Worm (Caenorhabditis elegans) whole organism, midembryonic: Measurements from ENCODE around the gene srw-54.

Source experiments
- T22C8.4 ChIP-seq: fragments of 200-800 bp; sonication (Bioruptor generic); IDR thresholded peaks from 2 replicates; pipeline ENCODE4 v1.3.6; 2022; ENCODE audit warnings: missing genetic modification characterization, missing compliant biosample characterization
- cog-1 ChIP-seq: sonication (generic microtip); optimal IDR thresholded peaks from 2 replicates; lab custom pipeline; 2016; ENCODE audit warnings: missing genetic modification characterization, missing compliant biosample characterization
- flt-1 ChIP-seq: fragments of 200-800 bp; sonication (Bioruptor generic); IDR thresholded peaks from 2 replicates; pipeline ENCODE4 v1.3.6; 2022; ENCODE audit warnings: missing genetic modification characterization, missing compliant biosample characterization
- klf-2 ChIP-seq: fragments of 200-800 bp; sonication (Bioruptor generic); conservative IDR thresholded peaks from 2 replicates; pipeline ENCODE4 v1.3.6; 2022; ENCODE audit warnings: missing genetic modification reagents, missing genetic modification characterization, missing compliant biosample characterization
- med-1 ChIP-seq: sonication (generic microtip); optimal IDR thresholded peaks from 2 replicates; lab custom pipeline; 2017; ENCODE audit warnings: missing genetic modification characterization, mild to moderate bottlenecking, missing compliant biosample characterization, antibody characterized with exemption, missing genetic modification reagents; ENCODE audit not compliant: insufficient read depth
- ref-1 ChIP-seq: fragments of 200-800 bp; sonication (Bioruptor generic); conservative IDR thresholded peaks from 2 replicates; pipeline ENCODE4 v1.3.6; 2022; ENCODE audit warnings: missing genetic modification reagents, missing genetic modification characterization, missing compliant biosample characterization
- tab-1 ChIP-seq: fragments of 200-800 bp; sonication (Bioruptor generic); IDR thresholded peaks from 2 replicates; pipeline ENCODE4 v1.3.6; 2022; ENCODE audit warnings: missing genetic modification characterization, missing compliant biosample characterization
- ztf-23 ChIP-seq: fragments of 200-800 bp; sonication (Bioruptor generic); IDR thresholded peaks from 2 replicates; pipeline ENCODE4 v1.3.6; 2022; ENCODE audit warnings: missing genetic modification reagents, missing genetic modification characterization, missing compliant biosample characterization
- ztf-29 ChIP-seq: fragments of 200-800 bp; sonication (Bioruptor generic); IDR thresholded peaks from 2 replicates; pipeline ENCODE4 v1.3.6; 2022; ENCODE audit warnings: missing genetic modification reagents, missing genetic modification characterization, missing compliant biosample characterization

srw-54 gene

DNA sequence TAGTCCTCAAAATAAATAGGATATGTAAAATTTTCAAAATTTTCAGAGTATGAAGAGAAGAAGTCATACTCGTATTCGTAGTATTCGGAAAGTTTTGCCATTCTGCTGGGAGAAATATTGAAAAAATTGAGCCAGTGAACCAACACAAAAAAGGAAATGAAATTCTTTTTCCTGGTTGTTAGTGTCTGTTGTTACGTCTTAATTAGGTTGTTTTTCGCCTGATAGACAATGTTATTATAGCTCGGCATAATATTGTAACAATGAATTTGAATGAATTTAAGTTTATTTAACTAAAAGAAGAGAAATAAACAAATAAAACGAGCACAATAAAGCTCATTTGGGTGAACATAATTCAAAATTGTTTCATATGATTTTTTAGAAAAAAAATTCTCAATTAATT is 22.7 kb upstream of the srw-54 start, which contains the start of gene srw-73:
TSS of gene srw-73 (minus strand) at position 101 of the 400 bp plus-strand sequence.
- TF ChIP-seq flt-1 (GFP tag; lab: Robert Waterston, UW), result no peak
- no peak for TF ChIP-seq klf-2 (GFP tag; lab: Robert Waterston, UW)
- TF ChIP-seq T22C8.4 (GFP tag; lab: Robert Waterston, UW), result no peak
- no peak for TF ChIP-seq ref-1 (GFP tag; lab: Robert Waterston, UW)
- TF ChIP-seq ztf-23, result no peak
- TF ChIP-seq cog-1 (tag; lab: Kevin White, UChicago), result no peak
- no peak for TF ChIP-seq ztf-29

ce11 chrV:16589488-16589887 is 21.6 kb upstream of the srw-54 start:
- TF ChIP-seq tab-1 (no peak), flt-1 (GFP tag; lab: Robert Waterston, UW) (no peak), T22C8.4 (GFP tag; lab: Robert Waterston, UW) (no peak), cog-1 (tag; lab: Kevin White, UChicago) (no peak), ref-1 (GFP tag; lab: Robert Waterston, UW) (no peak), ztf-23 (no peak), klf-2 (GFP tag; lab: Robert Waterston, UW) (no peak), ztf-29 (no peak), med-1 (GFP tag; lab: Kevin White, UChicago) (no peak)

DNA sequence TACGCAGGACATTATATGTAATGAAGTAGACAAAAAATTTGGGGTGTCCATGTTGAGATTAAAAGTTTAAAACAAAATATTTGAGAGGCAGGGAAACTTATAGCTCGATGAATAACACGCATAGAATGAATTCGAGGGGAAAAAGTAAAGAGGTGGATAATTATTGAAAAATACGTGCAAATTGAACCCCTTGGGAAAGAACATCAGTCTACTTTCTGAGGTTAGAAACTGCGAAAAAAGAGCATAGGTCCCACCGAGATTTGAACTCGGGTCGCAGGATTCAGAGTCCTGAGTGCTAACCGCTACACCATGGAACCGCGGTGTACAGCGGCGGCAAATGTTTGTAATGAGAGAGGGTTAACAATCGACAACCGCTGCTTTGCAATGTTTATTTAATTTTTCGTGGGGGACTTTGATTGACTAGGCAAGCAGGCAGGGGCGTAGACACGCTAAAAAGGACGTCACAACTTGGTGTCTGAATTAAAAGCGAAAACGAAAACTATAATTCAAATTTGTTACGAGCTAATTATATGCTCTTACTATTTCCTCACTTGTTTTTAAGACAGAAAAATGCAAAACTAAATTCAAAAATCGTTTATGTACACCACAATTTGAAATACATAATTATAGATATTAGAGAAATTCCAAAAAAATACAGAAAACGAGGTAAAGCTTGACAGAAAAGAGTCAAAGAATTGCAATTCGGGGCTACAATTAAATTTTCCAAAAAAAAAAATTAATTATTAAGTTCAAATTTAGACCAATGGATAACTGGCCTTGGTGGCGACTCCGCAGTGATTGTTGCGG is 18.9 kb upstream of the srw-54 start, which contains the start of gene srh-269:
TSS of gene srh-269 (minus strand) at position 51 of the 807 bp plus-strand sequence.
- peak; percentile 1 for TF ChIP-seq med-1 (GFP tag; lab: Kevin White, UChicago)
- TF ChIP-seq T22C8.4 (GFP tag; lab: Robert Waterston, UW), result peak; percentile 70
- peak; percentile 71 for TF ChIP-seq ztf-29
- peak; percentile 89 for TF ChIP-seq flt-1 (GFP tag; lab: Robert Waterston, UW)
- peak; percentile 86 for TF ChIP-seq tab-1
- TF ChIP-seq ref-1 (GFP tag; lab: Robert Waterston, UW), result peak; percentile 65
- peak; percentile 77 for TF ChIP-seq klf-2 (GFP tag; lab: Robert Waterston, UW)
- TF ChIP-seq ztf-23, result peak; percentile 87
- peak; percentile 26 for TF ChIP-seq cog-1 (tag; lab: Kevin White, UChicago)

DNA sequence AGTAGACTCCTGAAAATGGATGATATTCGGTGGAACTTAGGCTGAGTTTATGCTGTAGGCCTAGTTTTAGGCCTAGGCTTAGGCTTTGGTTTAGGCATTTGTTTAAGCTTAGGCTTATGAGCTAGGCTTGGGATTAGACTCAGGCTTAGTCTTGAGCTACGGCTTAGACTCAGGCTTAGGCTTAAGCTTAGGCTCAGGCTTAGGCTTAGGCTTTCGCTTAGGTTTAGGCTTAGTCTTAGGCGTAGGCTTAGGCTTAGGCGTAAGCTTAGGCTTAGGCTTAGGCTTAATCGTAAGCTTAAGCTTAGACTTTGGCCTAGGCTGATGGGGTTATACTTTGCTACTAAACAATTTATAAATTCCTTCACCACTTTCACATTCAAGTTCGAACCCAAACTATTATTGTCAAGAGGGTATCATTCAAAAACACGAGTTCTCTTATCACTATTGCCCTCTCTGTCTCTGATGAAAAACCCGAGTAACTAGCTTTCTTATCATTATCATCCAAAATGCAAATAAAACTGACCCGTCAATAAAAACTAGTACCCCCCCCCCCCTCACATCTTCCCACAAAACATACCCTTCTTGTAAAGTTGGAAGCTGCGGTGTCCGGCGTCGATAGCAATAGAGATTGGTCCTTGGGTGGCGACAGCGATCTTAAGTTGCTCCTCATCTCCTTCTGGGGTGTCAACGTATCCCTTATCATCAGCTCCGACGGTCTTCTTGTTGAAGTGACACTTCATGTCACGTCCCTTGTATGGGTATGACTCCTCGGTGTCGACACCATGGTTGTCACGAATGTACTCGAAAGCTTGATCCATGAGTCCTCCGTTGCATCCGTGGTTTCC is 18.0 kb upstream of the srw-54 start:
- peak; percentile 80; the same call in 1 of the 2 replicates for TF ChIP-seq ztf-29
- TF ChIP-seq med-1 (GFP tag; lab: Kevin White, UChicago), result no peak
- no peak for TF ChIP-seq flt-1 (GFP tag; lab: Robert Waterston, UW)

DNA sequence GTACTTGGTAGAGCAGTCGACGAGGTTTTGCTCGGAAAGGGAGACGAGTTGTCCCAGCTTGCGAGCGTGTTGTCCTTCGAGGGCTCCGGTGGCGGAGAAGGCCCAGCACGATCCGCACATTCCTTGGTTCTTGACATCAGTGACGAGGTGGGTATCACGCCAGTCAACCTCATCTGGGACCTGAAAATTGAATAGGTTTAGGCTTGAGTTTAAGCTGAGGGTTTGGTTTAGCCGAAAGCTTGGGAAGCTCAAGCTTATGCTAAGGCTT is 17.4 kb upstream of the srw-54 start:
- TF ChIP-seq tab-1 (0 out of 2 replicates have a peak, but pooled peaks have one; percentile 9), T22C8.4 (GFP tag; lab: Robert Waterston, UW) (no peak), klf-2 (GFP tag; lab: Robert Waterston, UW) (no peak), med-1 (GFP tag; lab: Kevin White, UChicago) (no peak), flt-1 (GFP tag; lab: Robert Waterston, UW) (no peak), ref-1 (GFP tag; lab: Robert Waterston, UW) (no peak)

DNA sequence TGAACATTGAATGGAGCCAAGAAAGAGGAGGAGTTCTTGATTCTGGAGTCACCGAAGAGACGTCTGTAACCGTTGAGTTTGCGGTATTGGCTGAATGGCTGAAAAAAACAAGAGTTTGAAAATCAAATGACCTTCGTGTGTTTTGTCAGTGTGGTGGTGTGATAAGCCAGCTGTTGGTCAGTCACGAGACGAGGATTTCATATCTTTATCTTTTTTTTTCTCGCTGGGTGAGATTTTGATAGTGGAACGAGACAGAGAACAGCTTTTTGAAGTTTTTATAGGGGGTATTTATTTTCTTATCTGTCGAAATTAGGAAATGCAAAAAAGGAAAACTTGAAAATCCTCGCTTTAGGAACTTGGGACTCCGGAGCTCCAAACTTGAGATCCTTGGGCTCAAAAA is 16.6 kb upstream of the srw-54 start:
- TF ChIP-seq cog-1 (tag; lab: Kevin White, UChicago) (no peak), med-1 (GFP tag; lab: Kevin White, UChicago) (no peak), ref-1 (GFP tag; lab: Robert Waterston, UW) (no peak), T22C8.4 (GFP tag; lab: Robert Waterston, UW) (no peak)

DNA sequence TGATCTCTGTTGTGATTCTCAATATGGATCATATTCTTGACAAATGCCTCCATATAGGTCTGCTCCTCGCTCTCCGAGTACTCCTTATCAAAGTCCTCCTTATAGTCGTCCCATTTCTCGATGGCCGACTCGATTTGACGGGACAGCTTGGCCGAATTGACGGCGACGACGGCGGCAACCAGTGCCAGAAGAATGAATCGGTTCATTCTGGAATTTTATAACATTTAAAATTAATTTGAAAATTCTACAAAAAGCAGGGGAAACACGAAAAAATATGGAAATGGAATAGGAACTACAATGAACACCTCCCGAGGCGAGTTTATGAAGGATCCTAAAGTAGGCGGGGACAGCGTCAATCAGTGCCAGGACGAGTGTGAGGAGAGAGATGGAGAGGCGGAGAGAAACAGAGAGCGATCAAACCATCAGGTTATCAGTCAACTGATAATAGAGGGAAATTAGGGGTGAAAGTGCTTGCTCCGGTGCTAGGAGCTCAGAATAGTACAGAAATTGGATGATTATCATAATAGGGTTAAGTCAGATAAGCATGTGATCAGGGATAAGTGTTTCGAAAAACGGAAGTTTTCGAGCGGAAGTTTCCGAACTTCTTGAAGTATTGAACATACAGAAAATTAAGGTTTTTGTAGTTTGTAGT is 15.9 kb upstream of the srw-54 start, which contains the start of gene cpl-1:
TSS of gene cpl-1 (minus strand) at position 207 of the 652 bp plus-strand sequence.
- TF ChIP-seq cog-1 (tag; lab: Kevin White, UChicago) (no peak), tab-1 (no peak), ztf-23 (no peak), med-1 (GFP tag; lab: Kevin White, UChicago) (no peak), ref-1 (GFP tag; lab: Robert Waterston, UW) (no peak), flt-1 (GFP tag; lab: Robert Waterston, UW) (no peak), ztf-29 (no peak), T22C8.4 (GFP tag; lab: Robert Waterston, UW) (no peak), klf-2 (GFP tag; lab: Robert Waterston, UW) (no peak)

ce11 chrV:16596102-16596501 is 15.0 kb upstream of the srw-54 start:
- TF ChIP-seq tab-1, result no peak
- no peak for TF ChIP-seq ztf-29
- TF ChIP-seq cog-1 (tag; lab: Kevin White, UChicago), result no peak
- TF ChIP-seq klf-2 (GFP tag; lab: Robert Waterston, UW), result no peak
- TF ChIP-seq med-1 (GFP tag; lab: Kevin White, UChicago), result no peak
- no peak for TF ChIP-seq T22C8.4 (GFP tag; lab: Robert Waterston, UW)
- TF ChIP-seq ztf-23, result no peak
- TF ChIP-seq ref-1 (GFP tag; lab: Robert Waterston, UW), result no peak
- no peak for TF ChIP-seq flt-1 (GFP tag; lab: Robert Waterston, UW)

ce11 chrV:16598437-16598836 is 12.7 kb upstream of the srw-54 start:
- TF ChIP-seq klf-2 (GFP tag; lab: Robert Waterston, UW) (no peak), ztf-23 (no peak), flt-1 (GFP tag; lab: Robert Waterston, UW) (no peak), ref-1 (GFP tag; lab: Robert Waterston, UW) (no peak), T22C8.4 (GFP tag; lab: Robert Waterston, UW) (no peak), ztf-29 (no peak), med-1 (GFP tag; lab: Kevin White, UChicago) (no peak), cog-1 (tag; lab: Kevin White, UChicago) (no peak), tab-1 (no peak)
